Worm (Caenorhabditis elegans): ENCODE data around the gene ugt-61.

DNA sequence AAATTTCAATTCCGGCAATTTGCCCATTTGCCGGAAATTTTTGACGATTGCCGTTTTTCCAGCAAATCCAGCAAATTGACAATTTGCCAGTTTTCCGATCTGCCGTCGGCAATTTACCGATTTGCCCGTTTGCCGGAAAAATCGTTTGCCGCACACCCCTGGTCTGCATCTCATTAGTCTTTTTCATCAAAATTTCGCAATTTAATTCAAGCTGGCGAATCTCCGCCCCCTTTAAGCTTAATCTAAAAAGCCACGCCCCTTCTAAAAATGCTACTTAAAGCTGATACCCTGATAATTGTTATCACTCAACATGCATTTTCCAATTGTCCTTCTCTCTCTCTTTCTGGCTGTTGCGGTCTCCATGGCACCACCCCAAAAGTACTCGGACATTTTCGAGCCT is 41.1 kb downstream of the ugt-61 start, which contains the start of gene Y60C6A.1:
- TF ChIP-seq nhr-76 (tag; optimal IDR thresholded peaks at IDR 0.05) (no peak), tbx-8 (GFP tag; optimal IDR thresholded peaks at IDR 0.05) (no peak), unc-62 (GFP tag; optimal IDR thresholded peaks at IDR 0.05) (no peak), ztf-11 (tag; optimal IDR thresholded peaks at IDR 0.05) (no peak), snpc-4 (tag; optimal IDR thresholded peaks at IDR 0.05) (no peak)

All from whole organism, mixed stage, embryonic.